Worm (Caenorhabditis elegans) whole organism, late embryonic: ENCODE results near the gene sra-37.

Source experiments
- T23F11.4 ChIP-seq: fragments of 200-800 bp; sonication (Bioruptor generic); optimal IDR thresholded peaks from 2 replicates; lab custom pipeline; 2018; ENCODE audit warnings: mild to moderate bottlenecking, missing genetic modification characterization, missing compliant biosample characterization
- fax-1 ChIP-seq: sonication (generic microtip); optimal IDR thresholded peaks from 2 replicates; lab custom pipeline; 2016; ENCODE audit warnings: missing genotype, missing genetic modification characterization, missing compliant biosample characterization
- fkh-10 ChIP-seq: fragments of 150-350 bp; optimal IDR thresholded peaks from 2 replicates; lab custom pipeline; 2014; ENCODE audit warnings: missing biosample characterization, missing genetic modification reagents, missing genetic modification characterization
- hlh-30 ChIP-seq: sonication (generic microtip); optimal IDR thresholded peaks from 2 replicates; lab custom pipeline; 2017; ENCODE audit warnings: antibody characterized with exemption, missing genetic modification characterization, missing compliant biosample characterization; ENCODE audit not compliant: insufficient read depth
- lin-11 ChIP-seq: fragments of 200-800 bp; sonication (Bioruptor generic); optimal IDR thresholded peaks from 2 replicates; lab custom pipeline; 2018; ENCODE audit warnings: mild to moderate bottlenecking, missing genetic modification characterization, missing compliant biosample characterization
- sox-2 ChIP-seq: fragments of 200-800 bp; sonication (Bioruptor generic); IDR thresholded peaks from 2 replicates; pipeline ENCODE4 v1.3.6; 2022; ENCODE audit warnings: missing genetic modification reagents, missing genetic modification characterization, missing compliant biosample characterization
- unc-55 ChIP-seq: sonication (generic microtip); optimal IDR thresholded peaks from 2 replicates; lab custom pipeline; 2017; ENCODE audit warnings: missing biosample characterization, missing genetic modification reagents, missing genetic modification characterization

DNA sequence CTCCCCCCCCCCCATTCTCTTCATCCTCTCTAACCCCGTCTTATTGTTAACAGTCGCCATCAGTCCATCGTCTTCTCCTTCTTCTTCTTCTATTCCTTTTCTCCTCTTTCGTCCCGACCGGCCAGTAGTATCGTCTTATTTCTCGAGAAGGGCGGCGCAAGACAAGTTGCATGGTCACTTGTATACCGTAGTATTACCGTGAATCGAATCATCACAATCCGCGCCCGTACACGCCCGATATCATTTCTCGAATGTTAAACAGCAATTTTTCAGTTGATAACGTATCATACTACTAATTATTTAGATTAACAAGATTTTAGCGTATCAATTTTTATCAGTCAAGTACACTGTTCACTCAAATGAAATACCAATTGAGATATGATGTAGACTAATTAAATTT lies 44.8 kb upstream of the sra-37 start:
- no peak for TF ChIP-seq fkh-10 (GFP tag; lab: Kevin White, UChicago)
- TF ChIP-seq T23F11.4 (GFP tag; lab: Kevin White, UChicago) = no peak
- no peak for TF ChIP-seq hlh-30 (tag; lab: Kevin White, UChicago)
- no peak for TF ChIP-seq unc-55 (GFP tag; lab: Kevin White, UChicago)
- no peak for TF ChIP-seq fax-1 (tag; lab: Kevin White, UChicago)
- no peak for TF ChIP-seq lin-11 (tag; lab: Kevin White, UChicago)
- TF ChIP-seq sox-2 (GFP tag; lab: Robert Waterston, UW) = no peak
